Worm (Caenorhabditis elegans): ENCODE results near the gene cct-8.
A peak's percentile ranks its signal among the peaks of the same experiment; 100 is the strongest.

Gene cct-8

DNA sequence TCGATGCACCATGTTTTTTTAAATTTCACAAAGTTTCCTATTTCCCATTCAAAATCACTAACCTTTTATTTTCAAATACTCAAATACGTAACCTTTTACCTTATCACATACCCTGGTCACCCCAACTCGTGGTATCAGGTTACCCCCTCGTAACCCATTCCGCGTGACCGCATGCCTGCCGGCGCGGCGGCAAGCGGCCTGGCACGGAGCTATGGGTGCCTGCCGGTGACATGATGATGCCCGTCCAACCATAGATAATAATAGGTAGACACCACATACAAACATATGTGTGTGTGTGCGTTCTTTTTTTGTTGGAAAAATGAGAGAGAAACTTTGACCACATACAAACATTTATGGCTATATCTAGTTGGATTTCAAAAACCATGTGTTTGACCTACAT, 28.2 kb downstream of the cct-8 start (continued):
- TF ChIP-seq arid-1 (GFP tag; conservative IDR thresholded peaks at IDR 0.05) = no peak
- no peak for TF ChIP-seq F37D6.2 (tag; optimal IDR thresholded peaks at IDR 0.05)
- no peak for TF ChIP-seq lsy-2 (tag; optimal IDR thresholded peaks at IDR 0.05)
- TF ChIP-seq T26A8.4 (GFP tag; IDR thresholded peaks at IDR 0.05) = peak; percentile 43
- no peak for TF ChIP-seq snpc-1.2 (GFP tag; IDR thresholded peaks at IDR 0.05)
- no peak for TF ChIP-seq nhr-77 (tag; optimal IDR thresholded peaks at IDR 0.05)
- peak; percentile 3 for TF ChIP-seq spr-3 (GFP tag; optimal IDR thresholded peaks at IDR 0.05)
- TF ChIP-seq unc-62 (GFP tag; optimal IDR thresholded peaks at IDR 0.05 in 1 of 2) = no peak
- TF ChIP-seq unc-62 (tag; optimal IDR thresholded peaks at IDR 0.05) = no peak
- no peak for TF ChIP-seq dpl-1 (GFP tag; optimal IDR thresholded peaks at IDR 0.05)
- no peak for TF ChIP-seq dmd-8 (GFP tag; IDR thresholded peaks at IDR 0.05)
- TF ChIP-seq daf-19 (GFP tag; conservative IDR thresholded peaks at IDR 0.05) = no peak
- no peak for TF ChIP-seq lin-13 (GFP tag; optimal IDR thresholded peaks at IDR 0.05)
- no peak for TF ChIP-seq F26F4.8 (GFP tag; conservative IDR thresholded peaks at IDR 0.05)
- TF ChIP-seq skn-1 (tag; optimal IDR thresholded peaks at IDR 0.05) = no peak
- no peak for TF ChIP-seq Y48G9A.11 (GFP tag; IDR thresholded peaks at IDR 0.05)
- TF ChIP-seq ama-1 (optimal IDR thresholded peaks at IDR 0.05) = no peak
- no peak for TF ChIP-seq ces-1 (GFP tag; optimal IDR thresholded peaks at IDR 0.05)
- no peak for TF ChIP-seq aly-2 (tag; optimal IDR thresholded peaks at IDR 0.05)
- no peak for TF ChIP-seq lim-7 (GFP tag; IDR thresholded peaks at IDR 0.05)
- no peak for TF ChIP-seq ztf-11 (tag; optimal IDR thresholded peaks at IDR 0.05)
- TF ChIP-seq hlh-30 (tag; optimal IDR thresholded peaks at IDR 0.05; ENCODE audit: insufficient read depth) = peak; percentile 74
- peak; percentile 76 for TF ChIP-seq dve-1 (tag; optimal IDR thresholded peaks at IDR 0.05; ENCODE audit: insufficient read depth)
- TF ChIP-seq daf-16 (GFP tag; optimal IDR thresholded peaks at IDR 0.05) = no peak
- peak; percentile 63 for TF ChIP-seq daf-16 (tag; optimal IDR thresholded peaks at IDR 0.05)
- no peak for TF ChIP-seq pqm-1 (tag; optimal IDR thresholded peaks at IDR 0.05)
- TF ChIP-seq rbr-2 (tag; optimal IDR thresholded peaks at IDR 0.05) = no peak
- no peak for TF ChIP-seq Y75B8A.6 (GFP tag; IDR thresholded peaks at IDR 0.05)
- TF ChIP-seq nhr-102 (tag; optimal IDR thresholded peaks at IDR 0.05) = peak; percentile 31
- no peak for TF ChIP-seq ceh-28 (tag; optimal IDR thresholded peaks at IDR 0.05)
- no peak for TF ChIP-seq mep-1 (tag; optimal IDR thresholded peaks at IDR 0.05)
- no peak; the same call in 1 of the 2 replicates for TF ChIP-seq pha-4 (GFP tag; IDR thresholded peaks at IDR 0.05)
- no peak for TF ChIP-seq pha-4 (tag; optimal IDR thresholded peaks at IDR 0.05)
- TF ChIP-seq hmg-1.1 (GFP tag; IDR thresholded peaks at IDR 0.05) = no peak
- TF ChIP-seq ceh-62 (tag; optimal IDR thresholded peaks at IDR 0.05) = no peak
- no peak for TF ChIP-seq mes-2 (tag; optimal IDR thresholded peaks at IDR 0.05; ENCODE audit: poor library complexity, severe bottlenecking)
- peak; percentile 48; the same call in 1 of the 2 replicates for TF ChIP-seq madf-9 (GFP tag; conservative IDR thresholded peaks at IDR 0.05)
- no peak for TF ChIP-seq fos-1 (tag; optimal IDR thresholded peaks at IDR 0.05)
- TF ChIP-seq lir-3 (tag; optimal IDR thresholded peaks at IDR 0.05) = no peak
- no peak for TF ChIP-seq daf-12 (tag; optimal IDR thresholded peaks at IDR 0.05)
- TF ChIP-seq fkh-10 (GFP tag; optimal IDR thresholded peaks at IDR 0.05) = no peak
- TF ChIP-seq duxl-1 (tag; optimal IDR thresholded peaks at IDR 0.05; ENCODE audit: poor library complexity) = peak; percentile 9
- TF ChIP-seq lin-38 (GFP tag; IDR thresholded peaks at IDR 0.05) = no peak
- peak; percentile 32 for TF ChIP-seq nhr-48 (tag; optimal IDR thresholded peaks at IDR 0.05)
- TF ChIP-seq ceh-32 (tag; optimal IDR thresholded peaks at IDR 0.05; ENCODE audit: poor library complexity) = no peak
- TF ChIP-seq lin-15B (tag; optimal IDR thresholded peaks at IDR 0.05) = no peak
- no peak for TF ChIP-seq zfp-3 (GFP tag; conservative IDR thresholded peaks at IDR 0.05)
- no peak for TF ChIP-seq snpc-4 (tag; optimal IDR thresholded peaks at IDR 0.05)
- TF ChIP-seq F49E8.2 (tag; optimal IDR thresholded peaks at IDR 0.05; ENCODE audit: borderline replicate concordance) = no peak
- no peak for TF ChIP-seq unc-130 (GFP tag; optimal IDR thresholded peaks at IDR 0.05)
- TF ChIP-seq set-16 (GFP tag; IDR thresholded peaks at IDR 0.05) = peak; percentile 74
- TF ChIP-seq lin-29 (GFP tag; IDR thresholded peaks at IDR 0.05) = no peak
- TF ChIP-seq unc-39 (tag; optimal IDR thresholded peaks at IDR 0.05) = no peak

Measured in whole organism, L4 larva.